Fruit fly (Drosophila melanogaster) whole organism, embryonic: ENCODE data around the gene CG32650.

Experiments used
- BEAF-32 ChIP-seq: fragments of 200-800 bp; sonication (Bioruptor generic); optimal IDR thresholded peaks from 3 replicates; lab custom pipeline; 2017; ENCODE audit warnings: missing biosample characterization, missing genetic modification characterization, mild to moderate bottlenecking, moderate library complexity, missing genetic modification reagents
- CG11093 ChIP-seq: fragments of 200-800 bp; sonication (Bioruptor generic); IDR thresholded peaks from 3 replicates; pipeline ENCODE4 v1.3.6; 2022; ENCODE audit warnings: missing biosample characterization, missing genetic modification characterization
- CG11456 ChIP-seq: fragments of 200-800 bp; sonication (Bioruptor generic); IDR thresholded peaks from 3 replicates; pipeline ENCODE4 v1.3.6; 2022; ENCODE audit warnings: missing biosample characterization, missing genetic modification characterization
- CG12219 ChIP-seq: fragments of 200-800 bp; sonication (Bioruptor generic); optimal IDR thresholded peaks from 3 replicates; lab custom pipeline; 2018; ENCODE audit warnings: missing biosample characterization, mild to moderate bottlenecking, missing genetic modification characterization
- CG12236 ChIP-seq: fragments of 200-800 bp; sonication (Bioruptor generic); optimal IDR thresholded peaks from 2 replicates; lab custom pipeline; 2016; ENCODE audit warnings: missing biosample characterization, missing genetic modification characterization
- CG13287 ChIP-seq: fragments of 200-800 bp; sonication (Bioruptor generic); IDR thresholded peaks from 2 replicates; pipeline ENCODE4 v1.3.6; 2022; ENCODE audit warnings: missing biosample characterization, missing genetic modification characterization; ENCODE audit not compliant: partially characterized antibody
- CG14667 ChIP-seq: fragments of 200-800 bp; sonication (Bioruptor generic); IDR thresholded peaks from 2 replicates; pipeline ENCODE4 v1.3.6; 2022; ENCODE audit warnings: missing biosample characterization, missing genetic modification characterization
- CG14860 ChIP-seq: fragments of 200-800 bp; sonication (Bioruptor generic); IDR thresholded peaks from 3 replicates; pipeline ENCODE4 v1.3.6; 2022; ENCODE audit warnings: missing biosample characterization, missing genetic modification characterization; ENCODE audit not compliant: partially characterized antibody
- CG15073 ChIP-seq: fragments of 200-800 bp; sonication (Bioruptor generic); optimal IDR thresholded peaks from 2 replicates; lab custom pipeline; 2016; ENCODE audit warnings: missing biosample characterization, missing genetic modification characterization
- CG15601 ChIP-seq: fragments of 200-800 bp; sonication (Bioruptor generic); optimal IDR thresholded peaks from 3 replicates; lab custom pipeline; 2019; ENCODE audit warnings: missing biosample characterization, mild to moderate bottlenecking, missing genetic modification characterization, moderate library complexity
- CG16813 ChIP-seq: fragments of 200-800 bp; sonication (Bioruptor generic); IDR thresholded peaks from 3 replicates; pipeline ENCODE4 v1.3.6; 2022; ENCODE audit warnings: missing biosample characterization, missing genetic modification characterization; ENCODE audit not compliant: partially characterized antibody
- CG16863 ChIP-seq: fragments of 200-800 bp; sonication (Bioruptor generic); optimal IDR thresholded peaks from 3 replicates; lab custom pipeline; 2016; ENCODE audit warnings: missing biosample characterization, missing genetic modification characterization
- CG17912 ChIP-seq: fragments of 200-800 bp; sonication (Bioruptor generic); optimal IDR thresholded peaks from 2 replicates; lab custom pipeline; 2018; ENCODE audit warnings: missing biosample characterization, mild to moderate bottlenecking, missing genetic modification characterization
- CG30020 ChIP-seq: fragments of 200-800 bp; optimal IDR thresholded peaks from 2 replicates; lab custom pipeline; 2019; ENCODE audit warnings: missing biosample characterization, mild to moderate bottlenecking, missing genetic modification characterization, moderate library complexity
- CG30431 ChIP-seq: fragments of 200-800 bp; sonication (Bioruptor generic); optimal IDR thresholded peaks from 2 replicates; lab custom pipeline; 2017; ENCODE audit warnings: missing biosample characterization, missing genetic modification characterization
- CG3407 ChIP-seq: fragments of 200-800 bp; sonication (Bioruptor generic); optimal IDR thresholded peaks from 2 replicates; lab custom pipeline; 2018; ENCODE audit warnings: missing biosample characterization, mild to moderate bottlenecking, missing genetic modification characterization
- CG3995 ChIP-seq: fragments of 200-800 bp; sonication (Bioruptor generic); optimal IDR thresholded peaks from 3 replicates; lab custom pipeline; 2016; ENCODE audit warnings: missing biosample characterization, missing genetic modification characterization
- CG4617 ChIP-seq: fragments of 200-800 bp; sonication (Bioruptor generic); optimal IDR thresholded peaks from 3 replicates; lab custom pipeline; 2016; ENCODE audit warnings: missing biosample characterization, missing genetic modification characterization, borderline replicate concordance
- CG4707 ChIP-seq: fragments of 200-800 bp; sonication (Bioruptor generic); optimal IDR thresholded peaks from 2 replicates; lab custom pipeline; 2018; ENCODE audit warnings: missing biosample characterization, mild to moderate bottlenecking, missing genetic modification characterization, moderate library complexity
- CG7963 ChIP-seq: fragments of 200-800 bp; sonication (Bioruptor generic); IDR thresholded peaks from 3 replicates; pipeline ENCODE4 v1.3.6; 2022; ENCODE audit warnings: missing biosample characterization, missing genetic modification characterization; ENCODE audit not compliant: partially characterized antibody
- Deaf1 ChIP-seq: fragments of 200-800 bp; optimal IDR thresholded peaks from 3 replicates; lab custom pipeline; 2019; ENCODE audit warnings: missing biosample characterization, mild to moderate bottlenecking, missing genetic modification characterization, moderate library complexity
- Doc3 ChIP-seq: fragments of 200-800 bp; sonication (Bioruptor generic); IDR thresholded peaks from 3 replicates; pipeline ENCODE4 v1.3.6; 2022; ENCODE audit warnings: missing biosample characterization, missing genetic modification characterization; ENCODE audit not compliant: partially characterized antibody
- Dp ChIP-seq: fragments of 200-800 bp; sonication (Bioruptor generic); optimal IDR thresholded peaks from 2 replicates; lab custom pipeline; 2018; ENCODE audit warnings: missing biosample characterization, mild to moderate bottlenecking, missing genetic modification characterization, moderate library complexity
- Dref ChIP-seq: fragments of 200-800 bp; sonication (Bioruptor generic); IDR thresholded peaks from 2 replicates; pipeline ENCODE4 v1.3.6; 2022; ENCODE audit warnings: missing biosample characterization, missing genetic modification characterization
- HLH54F ChIP-seq: fragments of 200-800 bp; sonication (Bioruptor generic); optimal IDR thresholded peaks from 3 replicates; lab custom pipeline; 2016; ENCODE audit warnings: missing biosample characterization, missing genetic modification characterization
- Hsf ChIP-seq: fragments of 200-800 bp; sonication (Bioruptor generic); optimal IDR thresholded peaks from 3 replicates; lab custom pipeline; 2016; ENCODE audit warnings: missing biosample characterization, missing genetic modification characterization
- NC2α ChIP-seq: fragments of 200-800 bp; sonication (Bioruptor generic); optimal IDR thresholded peaks from 2 replicates; lab custom pipeline; 2016; ENCODE audit warnings: missing biosample characterization, missing genetic modification characterization
- Sry-δ ChIP-seq: fragments of 200-800 bp; sonication (Bioruptor generic); optimal IDR thresholded peaks from 2 replicates; lab custom pipeline; 2016; ENCODE audit warnings: missing biosample characterization, missing genetic modification characterization
- amos ChIP-seq: fragments of 200-800 bp; sonication (Bioruptor generic); IDR thresholded peaks from 2 replicates; pipeline ENCODE4 v1.3.6; 2022; ENCODE audit warnings: missing biosample characterization, missing genetic modification characterization; ENCODE audit not compliant: partially characterized antibody
- ato ChIP-seq: fragments of 200-800 bp; sonication (Bioruptor generic); IDR thresholded peaks from 2 replicates; pipeline ENCODE4 v1.3.6; 2022; ENCODE audit warnings: missing biosample characterization, missing genetic modification characterization; ENCODE audit not compliant: partially characterized antibody
- bbx ChIP-seq: fragments of 200-800 bp; sonication (Bioruptor generic); IDR thresholded peaks from 2 replicates; pipeline ENCODE4 v1.3.6; 2022; ENCODE audit warnings: missing biosample characterization, missing genetic modification characterization; ENCODE audit not compliant: partially characterized antibody
- br ChIP-seq: fragments of >200 bp; optimal IDR thresholded peaks from 2 replicates; lab custom pipeline; 2017
- cg ChIP-seq: fragments of 200-800 bp; sonication (Bioruptor generic); optimal IDR thresholded peaks from 3 replicates; lab custom pipeline; 2019; ENCODE audit warnings: missing biosample characterization, mild to moderate bottlenecking, missing genetic modification characterization, moderate library complexity
- chm ChIP-seq: fragments of 200-800 bp; sonication (Bioruptor generic); IDR thresholded peaks from 2 replicates; pipeline ENCODE4 v1.3.6; 2022; ENCODE audit warnings: missing biosample characterization, missing genetic modification characterization
- crol ChIP-seq: fragments of 200-800 bp; sonication (Bioruptor generic); IDR thresholded peaks from 2 replicates; pipeline ENCODE4 v1.3.6; 2022; ENCODE audit warnings: missing biosample characterization, missing genetic modification characterization
- dysf ChIP-seq: fragments of 200-800 bp; sonication (Bioruptor generic); IDR thresholded peaks from 3 replicates; pipeline ENCODE4 v1.3.6; 2022; ENCODE audit warnings: missing biosample characterization, missing genetic modification characterization
- grn ChIP-seq: fragments of 200-800 bp; sonication (Bioruptor generic); optimal IDR thresholded peaks from 3 replicates; lab custom pipeline; 2017; ENCODE audit warnings: missing biosample characterization, missing genetic modification characterization
- hbn ChIP-seq: fragments of 200-800 bp; sonication (Bioruptor generic); IDR thresholded peaks from 2 replicates; pipeline ENCODE4 v1.3.6; 2022; ENCODE audit warnings: missing biosample characterization, missing genetic modification characterization; ENCODE audit not compliant: partially characterized antibody
- ken ChIP-seq: fragments of 200-800 bp; sonication (Bioruptor generic); IDR thresholded peaks from 3 replicates; pipeline ENCODE4 v1.3.6; 2022; ENCODE audit warnings: missing biosample characterization, missing genetic modification characterization
- knrl ChIP-seq: fragments of 200-800 bp; sonication (Bioruptor generic); IDR thresholded peaks from 3 replicates; pipeline ENCODE4 v1.3.6; 2022; ENCODE audit warnings: missing biosample characterization, missing genetic modification characterization; ENCODE audit not compliant: partially characterized antibody
- lov ChIP-seq, 2 experiments: fragments of 200-800 bp in 1 of 2; fragments of >200 bp in 1 of 2; sonication (Bioruptor generic) in 1 of 2; IDR thresholded peaks in 1 of 2; optimal IDR thresholded peaks in 1 of 2; 2 replicates in 1 of 2; 3 replicates in 1 of 2; pipeline versions ENCODE4 v1.3.6 to Lab custom; 2017 to 2022; ENCODE audit warnings: missing biosample characterization in 1 of 2, missing genetic modification characterization in 1 of 2
- nerfin-2 ChIP-seq: fragments of 200-800 bp; sonication (Bioruptor generic); IDR thresholded peaks from 2 replicates; pipeline ENCODE4 v1.3.6; 2022; ENCODE audit warnings: missing biosample characterization, missing genetic modification characterization; ENCODE audit not compliant: partially characterized antibody
- otp ChIP-seq: fragments of 200-800 bp; sonication (Bioruptor generic); IDR thresholded peaks from 3 replicates; pipeline ENCODE4, ENCODE4 v1.3.6; 2022; ENCODE audit warnings: missing biosample characterization, missing genetic modification characterization
- slbo ChIP-seq: fragments of 200-800 bp; sonication (Bioruptor generic); IDR thresholded peaks from 2 replicates; pipeline ENCODE4 v1.3.6; 2022; ENCODE audit warnings: missing biosample characterization, missing genetic modification characterization
- slp2 ChIP-seq: fragments of 200-800 bp; sonication (Bioruptor generic); optimal IDR thresholded peaks from 2 replicates; lab custom pipeline; 2016; ENCODE audit warnings: missing biosample characterization, missing genetic modification characterization
- stwl ChIP-seq: fragments of 200-800 bp; sonication (Bioruptor generic); optimal IDR thresholded peaks from 3 replicates; lab custom pipeline; 2018; ENCODE audit warnings: missing biosample characterization, mild to moderate bottlenecking, missing genetic modification characterization, moderate library complexity
- sug ChIP-seq: fragments of 200-800 bp; optimal IDR thresholded peaks from 2 replicates; lab custom pipeline; 2019; ENCODE audit warnings: missing biosample characterization, mild to moderate bottlenecking, missing genetic modification characterization, moderate library complexity
- tgo ChIP-seq: fragments of 200-800 bp; sonication (Bioruptor generic); IDR thresholded peaks from 3 replicates; pipeline ENCODE4 v1.3.6; 2022; ENCODE audit warnings: missing biosample characterization, missing genetic modification characterization
- usp ChIP-seq: fragments of >200 bp; optimal IDR thresholded peaks from 2 replicates; lab custom pipeline; 2017; ENCODE audit warnings: missing biosample characterization, missing genetic modification characterization
- vfl ChIP-seq: fragments of 200-800 bp; sonication (Bioruptor generic); optimal IDR thresholded peaks from 2 replicates; lab custom pipeline; 2016; ENCODE audit warnings: missing biosample characterization, missing genetic modification characterization

CG32650 gene

dm6 chrX:12906914-12907313, 8.4 kb upstream of the CG32650 start, which contains the start of gene mRpL49:
Gene mRpL49, plus strand, starts transcription at chrX:12907105.
- TF ChIP-seq CG3407 (no peak), CG11093 (GFP tag; lab: Robert Waterston, UW) (no peak), CG15601 (no peak), amos (GFP tag; lab: Robert Waterston, UW) (peak; percentile 39; the same call in 1 of the 2 replicates), CG3995 (no peak), cg (GFP tag; lab: Kevin White, UChicago) (no peak), CG15073 (GFP tag; lab: Kevin White, UChicago) (no peak), bbx (peak; percentile 59), Dref (GFP tag; lab: Robert Waterston, UW) (peak; percentile 71), CG4707 (no peak), CG16813 (GFP tag; lab: Robert Waterston, UW) (no peak; the same call in 2 of the 3 replicates), CG12236 (GFP tag; lab: Kevin White, UChicago) (no peak), nerfin-2 (GFP tag; lab: Robert Waterston, UW) (0 out of 2 replicates have a peak, but pooled peaks have one; percentile 43), CG13287 (peak; percentile 50), NC2α (GFP tag; lab: Kevin White, UChicago) (no peak), slp2 (GFP tag; lab: Kevin White, UChicago) (no peak), CG12219 (GFP tag; lab: Kevin White, UChicago) (no peak), CG7963 (GFP tag; lab: Robert Waterston, UW) (0 out of 3 replicates have a peak, but pooled peaks have one; percentile 6), usp (GFP tag; lab: Kevin White, UChicago) (no peak), hbn (GFP tag; lab: Robert Waterston, UW) (0 out of 2 replicates have a peak, but pooled peaks have one; percentile 24), vfl (GFP tag; lab: Kevin White, UChicago) (no peak), HLH54F (GFP tag; lab: Kevin White, UChicago) (no peak), BEAF-32 (peak; percentile 48), CG17912 (GFP tag; lab: Kevin White, UChicago) (no peak), grn (GFP tag; lab: Kevin White, UChicago) (no peak), Sry-δ (GFP tag; lab: Kevin White, UChicago) (peak; percentile 37), dysf (GFP tag; lab: Robert Waterston, UW) (no peak), crol (GFP tag; lab: Robert Waterston, UW) (no peak), CG14860 (GFP tag; lab: Robert Waterston, UW) (peak; percentile 47; the same call in 1 of the 3 replicates), ken (GFP tag; lab: Robert Waterston, UW) (no peak), Hsf (GFP tag; lab: Kevin White, UChicago) (no peak), sug (tag; lab: Kevin White, UChicago) (no peak), knrl (GFP tag; lab: Robert Waterston, UW) (0 out of 3 replicates have a peak, but pooled peaks have one; percentile 33), CG30020 (peak; percentile 16), stwl (tag; lab: Kevin White, UChicago) (peak; percentile 15), br (lab: Kevin White, UChicago) (no peak), lov (optimal IDR thresholded peaks at IDR 0.05; lab: Kevin White, UChicago) (no peak), lov (GFP tag; IDR thresholded peaks at IDR 0.05; lab: Robert Waterston, UW) (no peak), chm (no peak), Doc3 (no peak; the same call in 2 of the 3 replicates), tgo (GFP tag; lab: Robert Waterston, UW) (no peak), ato (0 out of 2 replicates have a peak, but pooled peaks have one; percentile 13), slbo (GFP tag; lab: Robert Waterston, UW) (no peak), Dp (peak; percentile 35), otp (GFP tag; lab: Robert Waterston, UW) (no peak), CG14667 (GFP tag; lab: Robert Waterston, UW) (no peak), CG4617 (GFP tag; lab: Kevin White, UChicago) (no peak), CG16863 (GFP tag; lab: Kevin White, UChicago) (no peak), CG11456 (GFP tag; lab: Robert Waterston, UW) (no peak), CG30431 (GFP tag; lab: Kevin White, UChicago) (no peak), Deaf1 (tag; lab: Kevin White, UChicago) (no peak)
